Fruit fly (Drosophila melanogaster) whole organism, pupa: Measurements from ENCODE around the gene Atf3.

Source experiments
- CG10348 ChIP-seq: fragments of 200-800 bp; sonication (Bioruptor generic); IDR thresholded peaks from 2 replicates; pipeline ENCODE4 v1.3.6; 2022; ENCODE audit warnings: missing biosample characterization, missing genetic modification characterization
- CG12605 ChIP-seq: fragments of 200-800 bp; sonication (Bioruptor generic); IDR thresholded peaks from 2 replicates; pipeline ENCODE4 v1.3.6; 2022; ENCODE audit warnings: missing biosample characterization, missing genetic modification characterization
- CG13204 ChIP-seq: fragments of 200-800 bp; sonication (Bioruptor generic); optimal IDR thresholded peaks from 2 replicates; lab custom pipeline; 2018; ENCODE audit warnings: missing biosample characterization, mild to moderate bottlenecking, missing genetic modification characterization, moderate library complexity
- CG14655 ChIP-seq: fragments of 200-800 bp; sonication (Bioruptor generic); optimal IDR thresholded peaks from 3 replicates; lab custom pipeline; 2017; ENCODE audit warnings: mild to moderate bottlenecking, missing biosample characterization, missing genetic modification reagents, missing genetic modification characterization
- CG15710 ChIP-seq: fragments of 200-800 bp; sonication (Bioruptor generic); optimal IDR thresholded peaks from 2 replicates; lab custom pipeline; 2018; ENCODE audit warnings: missing biosample characterization, mild to moderate bottlenecking, missing genetic modification characterization, moderate library complexity
- CG17806 ChIP-seq: fragments of 200-800 bp; sonication (Bioruptor generic); optimal IDR thresholded peaks from 2 replicates; lab custom pipeline; 2018; ENCODE audit warnings: missing biosample characterization, mild to moderate bottlenecking, missing genetic modification characterization, moderate library complexity
- CG32121 ChIP-seq: fragments of 200-800 bp; sonication (Bioruptor generic); IDR thresholded peaks from 2 replicates; pipeline ENCODE4 v1.3.6; 2022; ENCODE audit warnings: missing biosample characterization, missing genetic modification characterization
- CG34367 ChIP-seq: fragments of 200-800 bp; sonication (Bioruptor generic); optimal IDR thresholded peaks from 2 replicates; lab custom pipeline; 2018; ENCODE audit warnings: missing biosample characterization, mild to moderate bottlenecking, missing genetic modification characterization
- CG4496 ChIP-seq: fragments of 200-800 bp; sonication (Bioruptor generic); IDR thresholded peaks from 3 replicates; pipeline ENCODE4 v1.3.6; 2022; ENCODE audit warnings: missing biosample characterization, missing genetic modification characterization
- CG8159 ChIP-seq: fragments of 200-800 bp; sonication (Bioruptor generic); optimal IDR thresholded peaks from 3 replicates; lab custom pipeline; 2018; ENCODE audit warnings: missing biosample characterization, mild to moderate bottlenecking, missing genetic modification characterization, moderate library complexity
- CG8301 ChIP-seq: fragments of 200-800 bp; sonication (Bioruptor generic); optimal IDR thresholded peaks from 2 replicates; lab custom pipeline; 2018; ENCODE audit warnings: missing biosample characterization, mild to moderate bottlenecking, missing genetic modification characterization
- CG9948 ChIP-seq: fragments of 200-800 bp; sonication (Bioruptor generic); optimal IDR thresholded peaks from 2 replicates; lab custom pipeline; 2018; ENCODE audit warnings: missing biosample characterization, mild to moderate bottlenecking, missing genetic modification characterization, moderate library complexity
- D1 ChIP-seq: fragments of 200-800 bp; sonication (Bioruptor generic); optimal IDR thresholded peaks from 2 replicates; lab custom pipeline; 2018; ENCODE audit warnings: missing biosample characterization, mild to moderate bottlenecking, missing genetic modification characterization, moderate library complexity
- EcR ChIP-seq: fragments of 200-800 bp; sonication (Bioruptor generic); optimal IDR thresholded peaks from 3 replicates; lab custom pipeline; 2019; ENCODE audit warnings: missing biosample characterization, missing genetic modification characterization, mild to moderate bottlenecking, moderate library complexity, missing genetic modification reagents
- Ets98B ChIP-seq: fragments of 200-800 bp; sonication (Bioruptor generic); IDR thresholded peaks from 2 replicates; pipeline ENCODE4 v1.3.6; 2022; ENCODE audit warnings: missing biosample characterization, missing genetic modification characterization
- Pif1A ChIP-seq: fragments of 200-800 bp; sonication (Bioruptor generic); optimal IDR thresholded peaks from 3 replicates; lab custom pipeline; 2016; ENCODE audit warnings: missing biosample characterization, missing genetic modification characterization
- Pif1B ChIP-seq: fragments of 200-800 bp; sonication (Bioruptor generic); optimal IDR thresholded peaks from 3 replicates; lab custom pipeline; 2016; ENCODE audit warnings: missing biosample characterization, missing genetic modification characterization
- Snoo ChIP-seq: fragments of 200-800 bp; sonication (Bioruptor generic); optimal IDR thresholded peaks from 3 replicates; lab custom pipeline; 2017; ENCODE audit warnings: missing biosample characterization, mild to moderate bottlenecking, missing genetic modification characterization, inconsistent platforms
- fd96Ca ChIP-seq: fragments of 200-800 bp; sonication (Bioruptor generic); IDR thresholded peaks from 3 replicates; pipeline ENCODE4 v1.3.6; 2022; ENCODE audit warnings: missing biosample characterization, missing genetic modification characterization
- gl ChIP-seq: fragments of 200-800 bp; sonication (Bioruptor generic); optimal IDR thresholded peaks from 2 replicates; lab custom pipeline; 2018; ENCODE audit warnings: missing biosample characterization, mild to moderate bottlenecking, missing genetic modification characterization
- rn ChIP-seq: fragments of 200-800 bp; sonication (Bioruptor generic); IDR thresholded peaks from 2 replicates; pipeline ENCODE4 v1.3.6; 2022; ENCODE audit warnings: missing biosample characterization, missing genetic modification characterization

Atf3 gene

dm6 chrX:1233989-1234388, 41.1 kb downstream of the Atf3 start:
- TF ChIP-seq CG32121 (GFP tag; lab: Robert Waterston, UW) (0 out of 2 replicates have a peak, but pooled peaks have one; percentile 15), Pif1B (GFP tag; lab: Kevin White, UChicago) (no peak), CG13204 (GFP tag; lab: Kevin White, UChicago) (peak; percentile 27)
- TF ChIP-seq, all 21 proteins: peak for 2

dm6 chrX:1232533-1233212, 42.4 kb downstream of the Atf3 start:
- peak; percentile 69 for TF ChIP-seq CG13204 (GFP tag; lab: Kevin White, UChicago)
- TF ChIP-seq Ets98B (GFP tag; lab: Robert Waterston, UW) = no peak
- peak; percentile 39 for TF ChIP-seq EcR (GFP tag; lab: Kevin White, UChicago)
- no peak for TF ChIP-seq CG10348 (GFP tag; lab: Robert Waterston, UW)
- TF ChIP-seq CG12605 (GFP tag; lab: Robert Waterston, UW) = no peak
- TF ChIP-seq CG8301 (tag; lab: Kevin White, UChicago) = no peak
- TF ChIP-seq CG8159 = no peak

dm6 chrX:1231707-1232106, 43.4 kb downstream of the Atf3 start:
- TF ChIP-seq CG17806 (tag; lab: Kevin White, UChicago) (no peak), CG8301 (tag; lab: Kevin White, UChicago) (peak; percentile 4), rn (GFP tag; lab: Robert Waterston, UW) (no peak), CG34367 (tag; lab: Kevin White, UChicago) (no peak), CG15710 (tag; lab: Kevin White, UChicago) (no peak), CG9948 (no peak), CG32121 (GFP tag; lab: Robert Waterston, UW) (peak; percentile 70), CG13204 (GFP tag; lab: Kevin White, UChicago) (no peak), Snoo (tag; lab: Kevin White, UChicago) (no peak), EcR (GFP tag; lab: Kevin White, UChicago) (no peak), CG12605 (GFP tag; lab: Robert Waterston, UW) (peak; percentile 16; the same call in 1 of the 2 replicates), CG8159 (peak; percentile 30), gl (tag; lab: Kevin White, UChicago) (no peak), D1 (no peak), CG10348 (GFP tag; lab: Robert Waterston, UW) (no peak), Pif1B (GFP tag; lab: Kevin White, UChicago) (no peak), fd96Ca (GFP tag; lab: Robert Waterston, UW) (peak; percentile 64), CG4496 (GFP tag; lab: Robert Waterston, UW) (peak; percentile 76; the same call in 2 of the 3 replicates), Pif1A (GFP tag; lab: Kevin White, UChicago) (no peak), CG14655 (GFP tag; lab: Kevin White, UChicago) (no peak), Ets98B (GFP tag; lab: Robert Waterston, UW) (peak; percentile 67)

dm6 chrX:1229567-1229966, 45.5 kb downstream of the Atf3 start:
- TF ChIP-seq CG9948 = no peak
- peak; percentile 87 for TF ChIP-seq EcR (GFP tag; lab: Kevin White, UChicago)
- TF ChIP-seq CG15710 (tag; lab: Kevin White, UChicago) = no peak
- TF ChIP-seq Pif1A (GFP tag; lab: Kevin White, UChicago) = no peak
- TF ChIP-seq Snoo (tag; lab: Kevin White, UChicago) = no peak
- TF ChIP-seq Ets98B (GFP tag; lab: Robert Waterston, UW) = no peak
- no peak for TF ChIP-seq rn (GFP tag; lab: Robert Waterston, UW)

- TF ChIP-seq rn (GFP tag; lab: Robert Waterston, UW) (no peak), CG9948 (peak; percentile 31), CG15710 (tag; lab: Kevin White, UChicago) (no peak), CG8159 (peak; percentile 20), Ets98B (GFP tag; lab: Robert Waterston, UW) (peak; percentile 10; the same call in 1 of the 2 replicates), gl (tag; lab: Kevin White, UChicago) (no peak), CG13204 (GFP tag; lab: Kevin White, UChicago) (no peak), CG4496 (GFP tag; lab: Robert Waterston, UW) (peak; percentile 57; the same call in 2 of the 3 replicates), CG8301 (tag; lab: Kevin White, UChicago) (no peak), CG34367 (tag; lab: Kevin White, UChicago) (no peak), Pif1B (GFP tag; lab: Kevin White, UChicago) (peak; percentile 37), CG32121 (GFP tag; lab: Robert Waterston, UW) (no peak), D1 (no peak), Snoo (tag; lab: Kevin White, UChicago) (no peak), CG14655 (GFP tag; lab: Kevin White, UChicago) (no peak), fd96Ca (GFP tag; lab: Robert Waterston, UW) (peak; percentile 66; the same call in 2 of the 3 replicates), CG10348 (GFP tag; lab: Robert Waterston, UW) (no peak), EcR (GFP tag; lab: Kevin White, UChicago) (no peak), CG12605 (GFP tag; lab: Robert Waterston, UW) (peak; percentile 39; the same call in 1 of the 2 replicates), Pif1A (GFP tag; lab: Kevin White, UChicago) (no peak), CG17806 (tag; lab: Kevin White, UChicago) (peak; percentile 16)
Measured at dm6 chrX:1229098-1229497, 46.0 kb downstream of the Atf3 start.

- peak; percentile 23 for TF ChIP-seq EcR (GFP tag; lab: Kevin White, UChicago)
- TF ChIP-seq CG13204 (GFP tag; lab: Kevin White, UChicago) = no peak
Measured at dm6 chrX:1225859-1226258, 49.2 kb downstream of the Atf3 start.
